Fruit fly (Drosophila melanogaster) whole organism, embryonic: ENCODE results near the gene Snx21.

ENCODE experiments used
- ATbp ChIP-seq: fragments of 200-800 bp; sonication (Bioruptor generic); optimal IDR thresholded peaks from 2 replicates; lab custom pipeline; 2017; ENCODE audit warnings: missing biosample characterization, mild to moderate bottlenecking, missing genetic modification characterization, missing genetic modification reagents
- Atf3 ChIP-seq: fragments of 200-800 bp; sonication (Bioruptor generic); optimal IDR thresholded peaks from 3 replicates; lab custom pipeline; 2016; ENCODE audit warnings: missing biosample characterization, missing genetic modification characterization
- CG10543 ChIP-seq: fragments of 200-800 bp; sonication (Bioruptor generic); optimal IDR thresholded peaks from 3 replicates; lab custom pipeline; 2017; ENCODE audit warnings: missing biosample characterization, mild to moderate bottlenecking, missing genetic modification characterization, moderate library complexity
- CG11085 ChIP-seq: fragments of 200-800 bp; sonication (Bioruptor generic); IDR thresholded peaks from 2 replicates; pipeline ENCODE4 v1.3.6; 2022; ENCODE audit warnings: missing biosample characterization, missing genetic modification characterization
- CG11504 ChIP-seq: fragments of 200-800 bp; sonication (Bioruptor generic); optimal IDR thresholded peaks from 3 replicates; lab custom pipeline; 2019; ENCODE audit warnings: missing biosample characterization, mild to moderate bottlenecking, missing genetic modification characterization, moderate library complexity
- CG12104 ChIP-seq: fragments of 200-800 bp; sonication (Bioruptor generic); optimal IDR thresholded peaks from 3 replicates; lab custom pipeline; 2016; ENCODE audit warnings: missing biosample characterization, missing genetic modification characterization
- CG12155 ChIP-seq: fragments of 200-800 bp; sonication (Bioruptor generic); optimal IDR thresholded peaks from 3 replicates; lab custom pipeline; 2016; ENCODE audit warnings: missing biosample characterization, missing genetic modification characterization
- CG1233 ChIP-seq: fragments of 200-800 bp; sonication (Bioruptor generic); optimal IDR thresholded peaks from 4 replicates; lab custom pipeline; 2018; ENCODE audit warnings: missing biosample characterization, mild to moderate bottlenecking, missing genetic modification characterization
- CG12391 ChIP-seq: fragments of 200-800 bp; sonication (Bioruptor generic); optimal IDR thresholded peaks from 3 replicates; lab custom pipeline; 2018; ENCODE audit warnings: missing biosample characterization, mild to moderate bottlenecking, missing genetic modification characterization, moderate library complexity
- CG14965 ChIP-seq: fragments of 200-800 bp; sonication (Bioruptor generic); optimal IDR thresholded peaks from 2 replicates; lab custom pipeline; 2016; ENCODE audit warnings: missing biosample characterization, missing genetic modification characterization, borderline replicate concordance
- CG18011 ChIP-seq: fragments of 200-800 bp; sonication (Bioruptor generic); optimal IDR thresholded peaks from 2 replicates; lab custom pipeline; 2017; ENCODE audit warnings: missing biosample characterization, missing genetic modification characterization, mild to moderate bottlenecking, moderate library complexity, missing genotype
- CG18262 ChIP-seq: fragments of 200-800 bp; optimal IDR thresholded peaks from 3 replicates; lab custom pipeline; 2019; ENCODE audit warnings: missing biosample characterization, mild to moderate bottlenecking, missing genetic modification characterization, moderate library complexity
- CG18476 ChIP-seq: fragments of 200-800 bp; sonication (Bioruptor generic); optimal IDR thresholded peaks from 2 replicates; lab custom pipeline; 2016; ENCODE audit warnings: missing biosample characterization, mild to moderate bottlenecking, missing genetic modification characterization
- CG2889 ChIP-seq: fragments of 200-800 bp; sonication (Bioruptor generic); IDR thresholded peaks from 3 replicates; pipeline ENCODE4 v1.3.6; 2022; ENCODE audit warnings: missing biosample characterization, missing genetic modification characterization
- CG31388 ChIP-seq: fragments of 200-800 bp; sonication (Bioruptor generic); optimal IDR thresholded peaks from 2 replicates; lab custom pipeline; 2016; ENCODE audit warnings: missing biosample characterization, missing genetic modification characterization
- CG3281 ChIP-seq: fragments of 200-800 bp; sonication (Bioruptor generic); optimal IDR thresholded peaks from 3 replicates; lab custom pipeline; 2017; ENCODE audit warnings: missing biosample characterization, mild to moderate bottlenecking, missing genetic modification characterization
- CG33557 ChIP-seq: fragments of 200-800 bp; sonication (Bioruptor generic); optimal IDR thresholded peaks from 2 replicates; lab custom pipeline; 2019; ENCODE audit warnings: missing biosample characterization, mild to moderate bottlenecking, missing genetic modification characterization, moderate library complexity
- CG3838 ChIP-seq: fragments of 200-800 bp; sonication (Bioruptor generic); optimal IDR thresholded peaks from 3 replicates; lab custom pipeline; 2016; ENCODE audit warnings: missing biosample characterization, missing genetic modification characterization
- CG4617 ChIP-seq: fragments of 200-800 bp; sonication (Bioruptor generic); optimal IDR thresholded peaks from 3 replicates; lab custom pipeline; 2016; ENCODE audit warnings: missing biosample characterization, missing genetic modification characterization, borderline replicate concordance
- CG6272 ChIP-seq: fragments of 200-800 bp; sonication (Bioruptor generic); IDR thresholded peaks from 2 replicates; pipeline ENCODE4 v1.3.6; 2022; ENCODE audit warnings: missing biosample characterization, missing genetic modification characterization
- CG7372 ChIP-seq: fragments of 200-800 bp; sonication (Bioruptor generic); IDR thresholded peaks from 2 replicates; pipeline ENCODE4 v1.3.6; 2022; ENCODE audit warnings: missing biosample characterization, missing genetic modification characterization
- CG7556 ChIP-seq: fragments of 200-800 bp; sonication (Bioruptor generic); optimal IDR thresholded peaks from 2 replicates; lab custom pipeline; 2017; ENCODE audit warnings: missing biosample characterization, mild to moderate bottlenecking, missing genetic modification characterization
- CG7745 ChIP-seq: fragments of 200-800 bp; sonication (Bioruptor generic); optimal IDR thresholded peaks from 2 replicates; lab custom pipeline; 2018; ENCODE audit warnings: missing biosample characterization, mild to moderate bottlenecking, missing genetic modification characterization, moderate library complexity
- CG8359 ChIP-seq: fragments of 200-800 bp; sonication (Bioruptor generic); optimal IDR thresholded peaks from 2 replicates; lab custom pipeline; 2017; ENCODE audit warnings: missing biosample characterization, mild to moderate bottlenecking, missing genetic modification characterization, borderline replicate concordance
- CG9932 ChIP-seq: fragments of 200-800 bp; sonication (Bioruptor generic); IDR thresholded peaks from 2 replicates; pipeline ENCODE4 v1.3.6; 2022; ENCODE audit warnings: missing biosample characterization, missing genetic modification characterization
- CrebB ChIP-seq: fragments of 200-800 bp; sonication (Bioruptor generic); optimal IDR thresholded peaks from 3 replicates; lab custom pipeline; 2018; ENCODE audit warnings: missing biosample characterization, mild to moderate bottlenecking, missing genetic modification characterization
- Dbx ChIP-seq: fragments of 200-800 bp; sonication (Bioruptor generic); IDR thresholded peaks from 3 replicates; pipeline ENCODE4 v1.3.6; 2022; ENCODE audit warnings: missing biosample characterization, missing genetic modification characterization
- Elba2 ChIP-seq: fragments of 200-800 bp; sonication (Bioruptor generic); optimal IDR thresholded peaks from 3 replicates; lab custom pipeline; 2016; ENCODE audit warnings: missing biosample characterization, missing genetic modification characterization
- Ets97D ChIP-seq: fragments of 200-800 bp; sonication (Bioruptor generic); optimal IDR thresholded peaks from 3 replicates; lab custom pipeline; 2016; ENCODE audit warnings: missing biosample characterization, missing genetic modification characterization
- Gsc ChIP-seq: fragments of 200-800 bp; sonication (Bioruptor generic); IDR thresholded peaks from 2 replicates; pipeline ENCODE4 v1.3.6; 2022; ENCODE audit warnings: missing biosample characterization, missing genetic modification characterization
- Meics ChIP-seq: fragments of 200-800 bp; sonication (Bioruptor generic); optimal IDR thresholded peaks from 2 replicates; lab custom pipeline; 2017; ENCODE audit warnings: missing biosample characterization, mild to moderate bottlenecking, missing genetic modification characterization
- Sox100B ChIP-seq: fragments of 200-800 bp; sonication (Bioruptor generic); optimal IDR thresholded peaks from 3 replicates; lab custom pipeline; 2018; ENCODE audit warnings: missing biosample characterization, mild to moderate bottlenecking, missing genetic modification characterization
- ab ChIP-seq: fragments of 200-800 bp; sonication (Bioruptor generic); optimal IDR thresholded peaks from 2 replicates; lab custom pipeline; 2016; ENCODE audit warnings: missing biosample characterization, missing genetic modification characterization
- ac ChIP-seq: fragments of 200-800 bp; sonication (Bioruptor generic); optimal IDR thresholded peaks from 3 replicates; lab custom pipeline; 2017; ENCODE audit warnings: missing biosample characterization, mild to moderate bottlenecking, missing genetic modification characterization
- az2 ChIP-seq: fragments of 200-800 bp; sonication (Bioruptor generic); optimal IDR thresholded peaks from 3 replicates; lab custom pipeline; 2016; ENCODE audit warnings: missing biosample characterization, missing genetic modification characterization
- bab2 ChIP-seq: fragments of 200-800 bp; sonication (Bioruptor generic); optimal IDR thresholded peaks from 2 replicates; lab custom pipeline; 2016; ENCODE audit warnings: missing biosample characterization, missing genetic modification characterization
- btn ChIP-seq: fragments of 200-800 bp; sonication (Bioruptor generic); optimal IDR thresholded peaks from 2 replicates; lab custom pipeline; 2016; ENCODE audit warnings: missing biosample characterization, missing genetic modification characterization
- chinmo ChIP-seq: fragments of 200-800 bp; sonication (Bioruptor generic); IDR thresholded peaks from 4 replicates; pipeline ENCODE4 v1.3.6; 2022; ENCODE audit warnings: missing biosample characterization, missing genetic modification characterization; ENCODE audit not compliant: partially characterized antibody
- fd3F ChIP-seq: fragments of 200-800 bp; sonication (Bioruptor generic); optimal IDR thresholded peaks from 2 replicates; lab custom pipeline; 2018; ENCODE audit warnings: missing biosample characterization, mild to moderate bottlenecking, missing genetic modification characterization, moderate library complexity
- fu2 ChIP-seq: fragments of 200-800 bp; sonication (Bioruptor generic); optimal IDR thresholded peaks from 2 replicates; lab custom pipeline; 2016; ENCODE audit warnings: missing biosample characterization, missing genetic modification characterization
- h ChIP-seq: fragments of >200 bp; optimal IDR thresholded peaks from 2 replicates; lab custom pipeline; 2017
- ind ChIP-seq: fragments of 200-800 bp; sonication (Bioruptor generic); optimal IDR thresholded peaks from 3 replicates; lab custom pipeline; 2016; ENCODE audit warnings: missing biosample characterization, missing genetic modification characterization
- mld ChIP-seq: fragments of 200-800 bp; sonication (Bioruptor generic); IDR thresholded peaks from 3 replicates; pipeline ENCODE4 v1.3.6; 2022; ENCODE audit warnings: missing biosample characterization, missing genetic modification characterization; ENCODE audit not compliant: partially characterized antibody
- nom ChIP-seq: fragments of 200-800 bp; sonication (Bioruptor generic); optimal IDR thresholded peaks from 2 replicates; lab custom pipeline; 2017; ENCODE audit warnings: missing biosample characterization, missing genetic modification characterization, mild to moderate bottlenecking, moderate library complexity, missing genetic modification reagents
- otp ChIP-seq: fragments of 200-800 bp; sonication (Bioruptor generic); IDR thresholded peaks from 3 replicates; pipeline ENCODE4, ENCODE4 v1.3.6; 2022; ENCODE audit warnings: missing biosample characterization, missing genetic modification characterization
- pita ChIP-seq: fragments of 200-800 bp; sonication (Bioruptor generic); optimal IDR thresholded peaks from 2 replicates; lab custom pipeline; 2017; ENCODE audit warnings: missing biosample characterization, mild to moderate bottlenecking, missing genetic modification characterization
- pros ChIP-seq: fragments of 200-800 bp; sonication (Bioruptor generic); optimal IDR thresholded peaks from 3 replicates; lab custom pipeline; 2019; ENCODE audit warnings: missing biosample characterization, mild to moderate bottlenecking, missing genetic modification characterization, moderate library complexity
- tap ChIP-seq: fragments of 200-800 bp; optimal IDR thresholded peaks from 3 replicates; lab custom pipeline; 2019; ENCODE audit warnings: missing biosample characterization, mild to moderate bottlenecking, missing genetic modification characterization, moderate library complexity
- unc-4 ChIP-seq: fragments of 200-800 bp; sonication (Bioruptor generic); IDR thresholded peaks from 2 replicates; pipeline ENCODE4 v1.3.6; 2022; ENCODE audit warnings: missing biosample characterization, missing genetic modification characterization; ENCODE audit not compliant: partially characterized antibody
- zen2 ChIP-seq: fragments of 200-800 bp; sonication (Bioruptor generic); IDR thresholded peaks from 3 replicates; pipeline ENCODE4 v1.3.6; 2022; ENCODE audit warnings: missing biosample characterization, missing genetic modification characterization; ENCODE audit not compliant: partially characterized antibody
- zf30C ChIP-seq: fragments of 200-800 bp; sonication (Bioruptor generic); optimal IDR thresholded peaks from 3 replicates; lab custom pipeline; 2018; ENCODE audit warnings: missing biosample characterization, mild to moderate bottlenecking, missing genetic modification characterization

Gene Snx21

dm6 chr2L:2734215-2734614 lies 31.2 kb downstream of the Snx21 start (continued):
- TF ChIP-seq CG11504: peak; percentile 65
- no peak for TF ChIP-seq CG8359 (GFP tag; lab: Kevin White, UChicago)
- no peak for TF ChIP-seq Gsc (GFP tag; lab: Robert Waterston, UW)
- peak; percentile 42 for TF ChIP-seq CG7556
- TF ChIP-seq CG7745: no peak
- peak; percentile 12 for TF ChIP-seq bab2 (GFP tag; lab: Kevin White, UChicago)
- TF ChIP-seq nom (GFP tag; lab: Kevin White, UChicago): peak; percentile 77
- TF ChIP-seq CG7372 (GFP tag; lab: Robert Waterston, UW): peak; percentile 14; the same call in 1 of the 2 replicates
- TF ChIP-seq CG2889 (GFP tag; lab: Robert Waterston, UW): no peak
- TF ChIP-seq h (lab: Kevin White, UChicago): no peak
- TF ChIP-seq CG31388 (GFP tag; lab: Kevin White, UChicago): no peak
- no peak for TF ChIP-seq ac (GFP tag; lab: Kevin White, UChicago)
- no peak for TF ChIP-seq chinmo (GFP tag; lab: Robert Waterston, UW)
- TF ChIP-seq btn: no peak
- no peak for TF ChIP-seq tap (tag; lab: Kevin White, UChicago)
- TF ChIP-seq fu2 (GFP tag; lab: Kevin White, UChicago): peak; percentile 42
- TF ChIP-seq CrebB (tag; lab: Kevin White, UChicago): no peak
- TF ChIP-seq pita (GFP tag; lab: Kevin White, UChicago): no peak
- peak; percentile 67 for TF ChIP-seq Meics (GFP tag; lab: Kevin White, UChicago)
- no peak for TF ChIP-seq az2 (GFP tag; lab: Kevin White, UChicago)
- TF ChIP-seq pros: no peak
- TF ChIP-seq CG6272 (GFP tag; lab: Robert Waterston, UW): no peak
- TF ChIP-seq CG18011 (GFP tag; lab: Kevin White, UChicago): peak; percentile 11
- no peak for TF ChIP-seq zf30C (GFP tag; lab: Kevin White, UChicago)
- TF ChIP-seq Elba2 (GFP tag; lab: Kevin White, UChicago): no peak
- no peak for TF ChIP-seq CG18476 (GFP tag; lab: Kevin White, UChicago)
- peak; percentile 40 for TF ChIP-seq ind
- peak; percentile 46 for TF ChIP-seq CG12155 (GFP tag; lab: Kevin White, UChicago)
- TF ChIP-seq CG1233 (GFP tag; lab: Kevin White, UChicago): peak; percentile 21
- no peak for TF ChIP-seq CG10543 (GFP tag; lab: Kevin White, UChicago)
- TF ChIP-seq mld (GFP tag; lab: Robert Waterston, UW): no peak
- TF ChIP-seq ATbp (GFP tag; lab: Kevin White, UChicago): no peak
- no peak for TF ChIP-seq otp
- TF ChIP-seq CG18262: peak; percentile 33
- TF ChIP-seq CG14965 (GFP tag; lab: Kevin White, UChicago): no peak
- TF ChIP-seq CG9932 (GFP tag; lab: Robert Waterston, UW): peak; percentile 64
- TF ChIP-seq Ets97D (GFP tag; lab: Kevin White, UChicago): no peak
- TF ChIP-seq CG4617 (GFP tag; lab: Kevin White, UChicago): no peak
- no peak for TF ChIP-seq CG3838 (GFP tag; lab: Kevin White, UChicago)
- TF ChIP-seq CG12104 (GFP tag; lab: Kevin White, UChicago): peak; percentile 17
- no peak for TF ChIP-seq CG33557
- TF ChIP-seq CG12391 (tag; lab: Kevin White, UChicago): peak; percentile 23
- peak; percentile 85 for TF ChIP-seq CG3281 (GFP tag; lab: Kevin White, UChicago)
- no peak for TF ChIP-seq CG11085
- no peak for TF ChIP-seq Sox100B (GFP tag; lab: Kevin White, UChicago)
- TF ChIP-seq Atf3: no peak
- no peak for TF ChIP-seq zen2
- peak; percentile 70 for TF ChIP-seq Dbx (GFP tag; lab: Robert Waterston, UW)
- TF ChIP-seq ab (GFP tag; lab: Kevin White, UChicago): no peak
- no peak for TF ChIP-seq unc-4 (GFP tag; lab: Robert Waterston, UW)
- TF ChIP-seq fd3F (GFP tag; lab: Kevin White, UChicago): peak; percentile 45
